Fruit fly (Drosophila melanogaster): Measurements from ENCODE around the gene Lsd-2.

The Lsd-2 gene

DNA sequence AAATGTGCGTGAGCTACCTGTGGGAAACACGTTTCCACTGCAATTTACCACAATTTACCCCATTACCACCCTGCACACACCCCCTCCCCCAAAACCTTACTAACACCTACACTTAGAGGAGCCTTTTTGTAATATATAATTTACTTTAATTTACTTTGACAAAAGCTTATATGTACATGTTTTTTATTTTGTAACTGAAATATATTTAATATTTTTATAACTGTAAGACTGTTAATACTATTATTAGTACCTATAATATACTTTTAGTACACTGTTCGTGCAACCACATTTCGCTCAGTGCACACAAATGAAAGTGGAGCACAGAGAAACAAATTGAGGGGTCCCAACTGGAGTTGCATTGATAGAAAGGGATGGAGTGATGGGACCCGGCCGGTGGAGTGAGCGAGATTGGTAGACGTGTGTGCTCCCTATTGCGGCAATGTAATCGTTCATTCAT lies 55.0 kb downstream of the Lsd-2 start (continued):
- peak; percentile 60 for TF ChIP-seq Sry-β (GFP tag; optimal IDR thresholded peaks at IDR 0.05)
- peak; percentile 9 for TF ChIP-seq CG7271 (tag; optimal IDR thresholded peaks at IDR 0.05)
- no peak for TF ChIP-seq Antp (GFP tag; optimal IDR thresholded peaks at IDR 0.05)
- peak; percentile 65 for TF ChIP-seq fd64A (GFP tag; optimal IDR thresholded peaks at IDR 0.05)
- peak; percentile 69 for TF ChIP-seq sqz (GFP tag; optimal IDR thresholded peaks at IDR 0.05)
- TF ChIP-seq ci (GFP tag; IDR thresholded peaks at IDR 0.05), result peak; percentile 86
- peak; percentile 96 for TF ChIP-seq dmrt11E (tag; optimal IDR thresholded peaks at IDR 0.05)
- no peak for TF ChIP-seq z (GFP tag; IDR thresholded peaks at IDR 0.05)
- peak; percentile 83 for TF ChIP-seq CG18599 (GFP tag; optimal IDR thresholded peaks at IDR 0.05)
- TF ChIP-seq wor (GFP tag; IDR thresholded peaks at IDR 0.05), result peak; percentile 87
- peak; percentile 70 for TF ChIP-seq CG32767 (GFP tag; IDR thresholded peaks at IDR 0.05)
- peak; percentile 70 for TF ChIP-seq kah (GFP tag; optimal IDR thresholded peaks at IDR 0.05)
- TF ChIP-seq row (GFP tag; IDR thresholded peaks at IDR 0.05), result peak; percentile 86
- peak; percentile 69 for TF ChIP-seq CG6272 (GFP tag; IDR thresholded peaks at IDR 0.05)
- TF ChIP-seq esg (GFP tag; conservative IDR thresholded peaks at IDR 0.05), result peak; percentile 69
- TF ChIP-seq D19A (tag; optimal IDR thresholded peaks at IDR 0.05), result peak; percentile 92
- TF ChIP-seq MESR4 (GFP tag; optimal IDR thresholded peaks at IDR 0.05), result peak; percentile 9
- TF ChIP-seq oc (tag; optimal IDR thresholded peaks at IDR 0.05), result peak; percentile 88
- TF ChIP-seq trh (GFP tag; optimal IDR thresholded peaks at IDR 0.05), result peak; percentile 32
- TF ChIP-seq CG33213 (GFP tag; optimal IDR thresholded peaks at IDR 0.05), result no peak
- TF ChIP-seq CG10654 (GFP tag; optimal IDR thresholded peaks at IDR 0.05), result peak; percentile 77
- peak; percentile 94 for TF ChIP-seq CG14710 (tag; optimal IDR thresholded peaks at IDR 0.05)
- peak in 1 of 2 experiments; percentile 37 for TF ChIP-seq chif (GFP tag; optimal IDR thresholded peaks at IDR 0.05)
- peak; percentile 69 for TF ChIP-seq psq (GFP tag; optimal IDR thresholded peaks at IDR 0.05)
- peak; percentile 86 for TF ChIP-seq nerfin-1 (tag; optimal IDR thresholded peaks at IDR 0.05)
- TF ChIP-seq E2f2 (GFP tag; IDR thresholded peaks at IDR 0.05), result peak; percentile 34; the same call in 1 of the 2 replicates
- TF ChIP-seq CG1602 (GFP tag; optimal IDR thresholded peaks at IDR 0.05), result peak; percentile 72
- peak; percentile 80 for TF ChIP-seq bcd (GFP tag; optimal IDR thresholded peaks at IDR 0.05)
- peak; percentile 88 for TF ChIP-seq grau (tag; optimal IDR thresholded peaks at IDR 0.05)
- TF ChIP-seq CG12299 (tag; optimal IDR thresholded peaks at IDR 0.05), result peak; percentile 69
- TF ChIP-seq CG13123 (GFP tag; optimal IDR thresholded peaks at IDR 0.05), result peak; percentile 41
- TF ChIP-seq CG1233 (GFP tag; optimal IDR thresholded peaks at IDR 0.05), result peak; percentile 81
- peak; percentile 93 for TF ChIP-seq CG8924 (tag; optimal IDR thresholded peaks at IDR 0.05)
- TF ChIP-seq CG16813 (GFP tag; IDR thresholded peaks at IDR 0.05; ENCODE audit: partially characterized antibody), result no peak
- TF ChIP-seq kni (GFP tag; optimal IDR thresholded peaks at IDR 0.05), result peak; percentile 97
- peak; percentile 67 for TF ChIP-seq CG1832 (GFP tag; optimal IDR thresholded peaks at IDR 0.05)
- TF ChIP-seq CG14860 (GFP tag; IDR thresholded peaks at IDR 0.05; ENCODE audit: partially characterized antibody), result no peak
- peak; percentile 27 for TF ChIP-seq Vsx1 (GFP tag; optimal IDR thresholded peaks at IDR 0.05)
- TF ChIP-seq Ada2b (GFP tag; IDR thresholded peaks at IDR 0.05), result peak; percentile 39; the same call in 1 of the 2 replicates
- TF ChIP-seq CG17829 (tag; optimal IDR thresholded peaks at IDR 0.05), result peak; percentile 95
- no peak for TF ChIP-seq gcm2 (GFP tag; optimal IDR thresholded peaks at IDR 0.05)
- peak; percentile 36; the same call in 1 of the 2 replicates for TF ChIP-seq CG3847 (GFP tag; IDR thresholded peaks at IDR 0.05)
- TF ChIP-seq CG5245 (GFP tag; optimal IDR thresholded peaks at IDR 0.05), result peak; percentile 71
- no peak for TF ChIP-seq vfl (GFP tag; optimal IDR thresholded peaks at IDR 0.05)
- TF ChIP-seq ara (GFP tag; IDR thresholded peaks at IDR 0.05), result peak; percentile 77
- peak; percentile 52 for TF ChIP-seq Meics (GFP tag; optimal IDR thresholded peaks at IDR 0.05)
- TF ChIP-seq Trl (optimal IDR thresholded peaks at IDR 0.05), result no peak
- TF ChIP-seq Trl (GFP tag; optimal IDR thresholded peaks at IDR 0.05), result no peak
- TF ChIP-seq D (optimal IDR thresholded peaks at IDR 0.05), result no peak
- peak; percentile 93 for TF ChIP-seq D (GFP tag; optimal IDR thresholded peaks at IDR 0.05)
- TF ChIP-seq tgo (GFP tag; IDR thresholded peaks at IDR 0.05), result peak; percentile 82
